Worm (Caenorhabditis elegans): ENCODE results near the gene C32A9.1.

The C32A9.1 gene

ce11 chrX:10215429-10215828 is 44.5 kb downstream of the C32A9.1 start, which contains the start of gene F44A6.4:
TSS of gene F44A6.4 (minus strand) at chrX:10215495.
- TF ChIP-seq pha-4 (tag; optimal IDR thresholded peaks at IDR 0.05) (no peak), mab-5 (tag; optimal IDR thresholded peaks at IDR 0.05) (no peak), unc-120 (tag; optimal IDR thresholded peaks at IDR 0.05; ENCODE audit: poor library complexity, severe bottlenecking) (no peak), ces-1 (GFP tag; optimal IDR thresholded peaks at IDR 0.05) (peak; percentile 23), unc-39 (tag; optimal IDR thresholded peaks at IDR 0.05) (no peak), blmp-1 (tag; optimal IDR thresholded peaks at IDR 0.05) (no peak)

ce11 chrX:10212469-10212868 is 47.5 kb downstream of the C32A9.1 start, which contains the start of gene F44A6.3:
TSS of gene F44A6.3 (plus strand) at chrX:10212769.
- TF ChIP-seq ztf-11 (tag; optimal IDR thresholded peaks at IDR 0.05) (no peak), sem-2 (GFP tag; optimal IDR thresholded peaks at IDR 0.05) (no peak), ces-1 (GFP tag; optimal IDR thresholded peaks at IDR 0.05) (no peak), cnd-1 (tag; optimal IDR thresholded peaks at IDR 0.05) (no peak), ceh-39 (tag; optimal IDR thresholded peaks at IDR 0.05) (no peak), nhr-2 (tag; optimal IDR thresholded peaks at IDR 0.05) (no peak), mab-5 (tag; optimal IDR thresholded peaks at IDR 0.05) (no peak), bed-3 (GFP tag; optimal IDR thresholded peaks at IDR 0.05) (no peak), elt-3 (tag; optimal IDR thresholded peaks at IDR 0.05) (no peak), blmp-1 (tag; optimal IDR thresholded peaks at IDR 0.05) (no peak), unc-120 (tag; optimal IDR thresholded peaks at IDR 0.05; ENCODE audit: poor library complexity, severe bottlenecking) (no peak), lin-13 (tag; optimal IDR thresholded peaks at IDR 0.05) (no peak), ceh-43 (GFP tag; optimal IDR thresholded peaks at IDR 0.05) (no peak), hlh-1 (tag; optimal IDR thresholded peaks at IDR 0.05) (no peak), lin-32 (GFP tag; optimal IDR thresholded peaks at IDR 0.05) (no peak), lsy-2 (tag; optimal IDR thresholded peaks at IDR 0.05) (no peak), drap-1 (GFP tag; optimal IDR thresholded peaks at IDR 0.05) (no peak), nhr-76 (tag; optimal IDR thresholded peaks at IDR 0.05) (no peak), nhr-28 (tag; optimal IDR thresholded peaks at IDR 0.05) (no peak)

DNA sequence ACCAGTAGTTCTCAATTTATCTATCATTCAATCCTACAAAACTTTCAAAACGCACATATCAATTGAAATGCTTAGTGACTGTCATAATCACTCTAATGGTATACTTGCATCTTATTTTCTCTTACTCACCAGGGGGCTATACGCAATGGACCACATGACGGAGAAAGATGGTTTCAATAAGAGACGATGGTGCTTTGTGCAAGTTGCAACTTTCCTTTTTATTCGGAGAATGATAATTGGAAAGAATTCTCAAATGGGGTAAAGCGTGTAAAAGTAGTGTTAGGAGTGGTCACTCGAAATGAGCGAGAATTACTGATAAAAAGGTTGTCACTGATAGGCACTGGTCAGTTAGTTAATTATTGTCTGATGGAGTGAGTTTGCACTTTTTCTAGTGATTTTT is 51.5 kb downstream of the C32A9.1 start:
- TF ChIP-seq ham-2 (GFP tag; optimal IDR thresholded peaks at IDR 0.05) (no peak), ceh-83 (GFP tag; optimal IDR thresholded peaks at IDR 0.05) (no peak), nhr-12 (tag; optimal IDR thresholded peaks at IDR 0.05) (no peak), flh-1 (GFP tag; optimal IDR thresholded peaks at IDR 0.05) (no peak), pha-4 (tag; optimal IDR thresholded peaks at IDR 0.05) (no peak), drap-1 (GFP tag; optimal IDR thresholded peaks at IDR 0.05) (no peak), tbx-8 (GFP tag; optimal IDR thresholded peaks at IDR 0.05) (no peak), mab-5 (tag; optimal IDR thresholded peaks at IDR 0.05) (no peak), elt-1 (tag; optimal IDR thresholded peaks at IDR 0.05; ENCODE audit: borderline replicate concordance, insufficient read depth) (no peak), unc-39 (tag; optimal IDR thresholded peaks at IDR 0.05) (no peak), elt-3 (tag; optimal IDR thresholded peaks at IDR 0.05) (no peak)
